Fruit fly (Drosophila melanogaster) ovary, adult (tissue): ENCODE measurements around the gene Nrx-1.

Experiments used
- CG17801 ChIP-seq: fragments of 200-800 bp; optimal IDR thresholded peaks from 2 replicates; lab custom pipeline; 2019; ENCODE audit warnings: missing biosample characterization, mild to moderate bottlenecking, missing genetic modification characterization, moderate library complexity; ENCODE audit not compliant: partially characterized antibody

Gene Nrx-1

DNA sequence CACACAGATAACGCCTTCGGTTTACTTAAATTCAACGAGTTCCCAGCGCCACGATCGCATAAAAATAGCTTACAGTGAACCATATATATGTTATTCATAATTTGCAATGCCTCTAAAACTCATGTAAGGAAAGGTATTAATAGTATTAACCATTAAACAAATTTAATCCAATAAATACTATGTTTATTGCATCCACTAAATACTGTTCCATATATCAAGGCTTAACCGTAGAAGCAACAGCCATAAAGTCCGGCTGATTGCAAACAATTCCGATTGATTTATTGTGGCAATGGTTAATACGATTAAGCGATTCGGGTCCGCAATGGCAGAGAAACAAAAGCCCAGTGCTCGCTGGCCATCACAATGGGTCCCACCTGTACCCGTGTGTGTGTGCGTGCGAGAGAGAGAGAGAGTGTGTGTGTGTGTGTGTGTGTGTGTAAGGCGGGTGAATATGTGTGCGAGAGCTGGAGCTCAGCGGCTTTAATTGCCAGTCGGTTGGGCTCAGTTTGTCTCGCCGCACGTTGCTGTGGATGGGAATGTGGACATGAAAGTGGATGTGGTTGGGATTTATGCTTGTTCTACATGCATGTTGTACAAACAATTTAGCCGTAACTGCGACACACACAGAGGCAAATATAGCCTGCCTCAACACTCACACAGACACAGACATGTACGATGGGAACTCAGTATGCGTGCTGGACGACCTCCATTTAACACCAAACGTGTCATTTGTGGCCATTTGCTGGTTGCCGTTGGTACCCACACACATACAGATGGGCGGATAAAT is 26.4 kb downstream of the Nrx-1 start:
- no peak for TF ChIP-seq CG17801

DNA sequence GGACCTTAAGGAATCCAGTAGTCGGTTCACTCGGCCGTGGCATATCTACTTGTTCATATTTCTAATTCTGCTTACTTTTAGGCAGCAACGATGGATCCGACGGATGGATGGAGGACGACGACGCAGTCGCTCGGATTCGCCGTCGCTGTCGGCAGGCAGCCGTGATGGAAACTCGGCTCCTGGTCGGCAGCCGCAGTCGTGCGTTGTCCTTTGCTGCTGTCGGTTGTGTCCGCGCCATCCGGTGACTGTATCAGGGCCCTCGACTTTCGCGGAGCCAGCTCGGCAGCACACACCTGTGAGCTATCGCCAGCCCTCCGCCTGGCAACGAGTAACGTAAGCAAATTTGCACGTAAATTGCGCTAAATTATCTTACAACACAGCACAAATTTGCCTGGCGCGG is 28.7 kb downstream of the Nrx-1 start, which contains the start of gene Octbeta1R:
Gene Octbeta1R (plus strand): TSS at position 191 of the 400 bp plus-strand sequence.
- no peak for TF ChIP-seq CG17801

DNA sequence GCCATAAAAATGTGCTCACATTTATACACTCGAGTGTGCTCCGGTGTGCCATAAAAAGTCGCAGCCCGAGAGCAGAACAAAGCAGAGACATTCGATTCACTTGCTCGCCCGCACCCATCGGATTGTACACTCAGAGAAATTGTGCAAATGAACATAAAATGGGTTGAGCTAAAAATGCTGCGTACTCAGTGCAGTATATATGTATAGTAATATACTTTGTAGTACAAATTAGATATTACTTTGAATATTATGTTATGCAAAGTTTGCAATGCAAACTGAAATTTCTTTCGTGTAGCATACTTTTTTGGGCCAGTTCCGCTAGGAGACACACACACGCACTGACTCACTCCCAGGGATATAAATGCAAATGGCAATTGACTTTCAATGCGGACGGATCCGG is 35.3 kb downstream of the Nrx-1 start:
- no peak for TF ChIP-seq CG17801

DNA sequence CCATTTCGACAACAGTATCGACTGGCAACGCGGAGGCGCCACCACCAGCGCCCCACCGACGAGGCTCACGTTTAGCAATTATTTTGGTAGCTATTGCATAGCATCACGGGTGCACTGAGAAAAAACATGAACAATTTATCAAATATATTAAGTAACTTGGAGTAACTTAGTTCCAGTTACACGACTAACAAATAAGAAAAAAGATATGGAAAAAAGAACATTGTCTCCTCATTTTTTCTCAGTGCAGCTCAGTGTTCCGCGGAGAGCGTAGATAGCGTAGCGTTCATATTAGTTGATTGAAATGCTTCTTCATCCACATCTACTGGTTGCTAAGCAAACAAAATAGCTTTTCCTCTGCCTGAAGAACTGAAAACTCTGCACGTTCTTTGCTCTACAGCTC is 47.1 kb downstream of the Nrx-1 start:
- TF ChIP-seq CG17801: no peak

DNA sequence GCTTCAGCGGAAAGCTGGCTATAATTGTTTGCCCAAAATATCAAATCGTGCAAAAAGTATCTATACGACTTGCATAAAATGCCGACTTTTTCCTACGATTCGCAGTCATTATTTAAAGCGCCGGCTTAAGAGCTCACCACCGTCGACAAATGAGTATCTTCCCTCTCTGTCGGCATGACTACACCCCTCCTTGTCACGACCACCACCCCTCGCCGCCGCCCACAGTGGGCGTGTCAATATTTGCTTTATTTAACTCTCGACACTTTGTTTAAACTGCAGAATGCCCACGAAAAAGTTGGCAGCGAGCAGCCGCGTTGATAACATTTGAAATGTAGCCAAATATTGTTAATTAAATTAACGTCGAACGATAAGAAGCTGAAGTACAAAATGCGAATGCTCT is 50.0 kb downstream of the Nrx-1 start:
- TF ChIP-seq CG17801: no peak

- TF ChIP-seq CG17801: no peak
Measured at dm6 chr3R:22518760-22519159, 50.4 kb downstream of the Nrx-1 start.

- TF ChIP-seq CG17801: no peak
Measured at dm6 chr3R:22520481-22520880, 52.2 kb downstream of the Nrx-1 start.

dm6 chr3R:22522042-22522441 is 53.7 kb downstream of the Nrx-1 start:
- TF ChIP-seq CG17801: no peak

DNA sequence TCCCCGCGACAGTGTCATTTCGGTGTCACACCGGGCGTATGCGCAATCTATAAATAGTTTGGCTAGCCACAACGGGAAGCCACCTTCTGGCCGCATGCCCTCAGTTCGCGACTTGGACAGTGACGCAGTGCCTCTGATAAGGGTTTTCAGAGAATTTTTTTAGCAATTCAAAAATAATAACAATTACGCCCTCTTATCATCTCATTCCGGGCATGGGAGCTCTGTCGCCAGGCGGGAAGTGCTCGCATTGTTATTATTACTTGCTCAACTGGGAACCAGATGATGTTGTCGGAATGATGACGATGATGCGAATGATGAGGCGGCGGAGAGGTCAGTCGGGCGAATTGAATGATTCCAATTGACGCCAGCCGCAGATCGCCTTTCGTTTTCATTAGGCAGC is 54.5 kb downstream of the Nrx-1 start:
- no peak for TF ChIP-seq CG17801

dm6 chr3R:22524344-22525072 is 56.2 kb downstream of the Nrx-1 start:
- TF ChIP-seq CG17801: no peak

DNA sequence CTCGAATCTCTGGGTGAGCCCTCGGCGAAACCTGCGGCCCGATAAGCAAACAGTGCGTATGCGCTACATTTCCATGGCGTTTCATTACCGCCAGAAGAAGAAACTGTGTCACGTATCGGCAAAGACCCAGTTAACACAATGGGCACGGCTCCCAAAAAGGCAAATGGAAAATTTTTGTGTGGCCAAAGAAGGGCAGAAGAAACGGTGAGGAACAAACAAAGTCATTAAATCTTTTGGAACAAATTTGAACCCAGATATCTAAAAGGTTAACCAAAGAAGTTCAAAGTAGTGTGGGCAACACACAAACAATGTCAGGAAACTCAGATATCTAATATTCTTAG is 56.7 kb downstream of the Nrx-1 start:
- TF ChIP-seq CG17801: no peak

DNA sequence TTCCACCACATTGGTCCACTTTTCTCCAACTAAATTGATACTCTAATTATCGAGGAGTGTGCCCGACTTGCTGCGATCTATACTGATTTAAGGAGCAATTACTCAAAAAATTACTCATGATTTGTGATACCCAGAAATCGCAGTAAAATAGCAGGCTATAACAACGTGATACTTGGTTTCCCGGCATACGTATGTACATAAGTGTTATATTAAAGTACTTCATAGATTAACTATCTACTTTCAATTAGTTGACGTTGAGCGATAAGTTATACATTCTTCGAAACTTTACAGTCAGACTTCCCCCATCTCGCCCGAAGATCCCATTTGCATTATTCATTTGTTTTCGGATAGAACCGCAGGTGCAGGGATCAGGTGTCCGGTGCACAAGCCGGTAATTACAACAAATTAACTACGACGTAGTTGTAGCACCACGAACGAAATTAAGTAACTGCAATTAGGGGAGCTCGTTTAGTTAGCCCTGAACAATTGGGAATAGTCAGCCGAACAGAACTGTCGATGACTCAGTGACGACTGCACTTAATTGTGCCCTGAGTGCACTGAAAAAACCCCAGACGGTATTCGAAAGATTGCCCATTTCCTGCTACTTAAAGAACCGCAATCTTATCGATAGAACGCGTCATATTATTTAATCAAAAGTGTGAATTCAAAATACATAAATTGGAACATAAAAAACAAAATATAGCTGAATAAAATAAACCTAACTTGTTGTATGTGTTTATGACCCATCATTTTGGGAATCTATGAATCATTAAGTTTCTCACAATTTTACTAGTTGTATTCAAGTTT is 57.4 kb downstream of the Nrx-1 start:
- peak; percentile 21 for TF ChIP-seq CG17801

dm6 chr3R:22526353-22526907 is 58.1 kb downstream of the Nrx-1 start:
- no peak for TF ChIP-seq CG17801

dm6 chr3R:22527192-22527591 is 58.9 kb downstream of the Nrx-1 start:
- no peak for TF ChIP-seq CG17801

DNA sequence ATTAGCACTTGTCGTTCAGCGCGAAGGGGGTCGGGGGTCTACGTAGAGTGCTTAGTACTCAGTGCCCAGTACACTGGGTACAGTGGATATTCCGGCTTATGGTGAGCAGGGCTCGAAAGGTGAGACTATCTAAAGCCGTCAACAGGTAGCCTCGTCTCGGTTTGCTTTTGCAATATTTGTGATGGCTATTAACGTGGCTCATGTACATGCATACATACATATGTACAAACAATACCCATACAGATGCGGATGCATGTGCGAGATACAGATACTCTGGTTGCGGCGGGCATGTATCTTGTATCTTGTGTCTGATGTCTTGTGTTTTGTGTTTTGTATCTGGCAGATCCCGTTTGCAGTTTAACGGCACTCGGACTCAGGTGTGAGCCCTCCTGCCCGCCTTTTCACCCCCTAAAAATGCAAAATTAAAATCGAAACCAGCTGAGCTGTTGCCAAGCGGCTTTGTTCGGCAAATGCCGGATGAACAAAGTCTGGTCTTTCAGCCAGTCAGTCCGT is 59.4 kb downstream of the Nrx-1 start:
- TF ChIP-seq CG17801: no peak

DNA sequence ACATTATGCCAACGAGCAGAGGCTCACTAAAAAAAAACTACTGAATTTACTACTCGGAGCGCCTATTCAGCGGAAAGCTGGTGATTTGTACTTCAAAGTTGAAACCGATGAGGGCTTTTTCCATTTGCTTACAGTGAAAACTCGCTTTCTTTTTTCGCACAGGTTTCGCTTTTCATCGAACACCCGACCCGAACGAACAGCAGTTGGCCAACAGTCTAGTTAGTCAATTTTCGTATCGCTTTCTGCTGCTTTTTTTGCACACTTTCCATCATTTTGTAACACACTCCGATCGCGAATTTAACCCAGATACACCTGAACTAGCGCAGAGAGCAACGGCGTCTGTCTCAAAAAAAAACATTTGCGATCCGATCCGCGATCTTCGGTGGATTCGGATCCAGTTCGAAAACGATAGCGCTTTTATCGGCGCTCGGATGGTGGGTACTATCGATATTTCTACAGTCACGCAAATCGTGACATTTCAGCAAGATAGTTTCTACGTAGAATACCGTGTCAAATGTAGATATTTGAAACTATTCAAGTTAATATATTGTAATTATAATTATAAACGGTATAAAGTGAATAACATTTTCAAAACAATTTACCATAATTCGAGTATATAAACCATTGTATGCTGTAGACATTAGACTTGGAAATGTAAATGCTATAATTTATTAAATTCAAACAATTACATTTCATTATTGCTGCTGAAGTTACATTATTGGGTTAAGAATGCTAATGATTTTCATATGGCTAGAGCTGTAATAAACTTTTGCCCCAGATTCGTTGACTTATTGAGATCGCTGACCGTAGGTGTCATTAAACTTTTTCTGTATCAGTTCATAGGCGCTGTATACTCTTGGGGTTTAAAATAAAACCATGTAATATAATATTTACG is 60.2 kb downstream of the Nrx-1 start, which contains the start of gene CG5346:
Gene CG5346 (minus strand): TSS at position 400 of the 895 bp plus-strand sequence.
- peak; percentile 57 for TF ChIP-seq CG17801
